Worm (Caenorhabditis elegans): ENCODE data around the gene C35D6.13.

C35D6.13 gene

DNA sequence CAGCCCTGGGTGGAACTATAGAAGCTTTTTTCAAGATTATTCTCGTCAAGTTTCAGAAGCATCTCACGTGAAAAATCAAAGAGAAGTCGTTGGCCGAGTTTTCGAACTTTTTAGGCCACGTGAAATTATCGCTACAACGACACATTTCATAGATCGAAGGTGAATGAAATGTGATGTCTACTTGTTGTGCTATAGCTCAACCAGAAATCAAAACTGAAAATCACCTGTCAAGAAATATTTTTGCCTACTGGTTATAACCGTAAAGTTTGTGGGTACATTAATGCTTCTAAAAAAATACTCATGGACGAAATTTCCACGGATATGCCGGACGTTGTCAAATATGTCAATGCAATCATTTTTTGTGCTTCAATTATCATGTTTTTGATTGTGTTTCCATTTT, 1.8 kb upstream of the C35D6.13 start, which contains the start of gene srz-38:
Gene srz-38, plus strand, starts transcription at position 301 of the 400 bp plus-strand sequence.
- TF ChIP-seq nhr-10 (tag; optimal IDR thresholded peaks at IDR 0.05) (no peak), elt-1 (tag; optimal IDR thresholded peaks at IDR 0.05) (no peak), nhr-129 (tag; optimal IDR thresholded peaks at IDR 0.05) (no peak), aly-2 (tag; optimal IDR thresholded peaks at IDR 0.05) (no peak), lin-11 (tag; optimal IDR thresholded peaks at IDR 0.05) (no peak), Y55F3AM.14 (GFP tag; optimal IDR thresholded peaks at IDR 0.05) (no peak), unc-39 (tag; optimal IDR thresholded peaks at IDR 0.05) (no peak), unc-55 (GFP tag; optimal IDR thresholded peaks at IDR 0.05) (no peak), crh-2 (tag; optimal IDR thresholded peaks at IDR 0.05) (no peak), ztf-4 (tag; optimal IDR thresholded peaks at IDR 0.05) (no peak), elt-3 (tag; optimal IDR thresholded peaks at IDR 0.05) (no peak), peb-1 (tag; optimal IDR thresholded peaks at IDR 0.05) (no peak)

DNA sequence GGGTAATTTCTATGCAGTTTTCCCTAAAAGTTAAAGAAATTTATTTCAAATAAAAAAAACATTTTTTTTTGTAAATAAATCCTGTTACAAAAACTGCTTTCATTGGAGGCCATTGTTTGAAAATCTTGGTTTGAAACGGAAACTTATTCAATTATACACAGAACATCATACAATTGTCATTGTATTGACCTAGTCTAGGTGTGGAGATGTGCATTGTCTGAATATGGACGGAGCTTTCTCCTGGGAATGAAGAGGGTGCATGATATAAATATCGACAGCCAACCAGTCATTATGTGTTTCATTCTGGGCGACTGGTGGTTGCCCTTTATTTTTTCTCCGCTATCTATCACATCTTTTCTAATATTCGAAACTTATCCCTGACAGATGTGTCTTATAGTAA, 9.7 kb downstream of the C35D6.13 start, which contains the start of gene C35D6.3:
Gene C35D6.3, plus strand, starts transcription at position 301 of the 400 bp plus-strand sequence.
- TF ChIP-seq aly-2 (tag; optimal IDR thresholded peaks at IDR 0.05) (no peak), nhr-77 (tag; optimal IDR thresholded peaks at IDR 0.05) (no peak), nhr-237 (tag; optimal IDR thresholded peaks at IDR 0.05) (no peak), lin-11 (tag; optimal IDR thresholded peaks at IDR 0.05) (no peak), mab-5 (tag; optimal IDR thresholded peaks at IDR 0.05) (no peak), nhr-10 (tag; optimal IDR thresholded peaks at IDR 0.05) (no peak), nhr-21 (tag; optimal IDR thresholded peaks at IDR 0.05) (no peak), skn-1 (tag; optimal IDR thresholded peaks at IDR 0.05) (no peak)

DNA sequence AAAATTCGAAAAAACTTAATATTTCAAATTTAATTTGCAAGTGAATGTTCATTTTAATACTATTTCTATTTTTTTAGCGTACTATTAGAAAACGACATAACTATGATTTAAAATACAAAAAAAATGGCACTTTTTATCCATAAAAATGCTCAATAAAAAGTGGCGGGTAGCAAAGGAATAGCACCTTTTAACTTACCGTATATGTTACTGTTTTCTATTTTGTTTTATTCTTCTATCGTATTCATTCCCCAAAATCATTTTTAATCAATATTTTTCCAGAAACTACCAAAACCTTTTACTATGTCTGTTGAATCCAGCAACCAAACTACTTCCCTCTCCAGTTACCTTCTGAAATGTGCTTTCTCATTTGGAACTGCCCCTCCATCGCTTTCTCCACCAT, 13.9 kb downstream of the C35D6.13 start, which contains the start of gene C35D6.4:
Gene C35D6.4, plus strand, starts transcription at position 301 of the 400 bp plus-strand sequence.
- no peak for TF ChIP-seq dmd-4 (tag; optimal IDR thresholded peaks at IDR 0.05)
- TF ChIP-seq ama-1 (optimal IDR thresholded peaks at IDR 0.05) = no peak
- no peak for TF ChIP-seq ztf-4 (tag; optimal IDR thresholded peaks at IDR 0.05)
- TF ChIP-seq sem-4 (tag; optimal IDR thresholded peaks at IDR 0.05) = no peak
- no peak for TF ChIP-seq nhr-129 (tag; optimal IDR thresholded peaks at IDR 0.05)
- no peak for TF ChIP-seq nhr-23 (tag; optimal IDR thresholded peaks at IDR 0.05)

DNA sequence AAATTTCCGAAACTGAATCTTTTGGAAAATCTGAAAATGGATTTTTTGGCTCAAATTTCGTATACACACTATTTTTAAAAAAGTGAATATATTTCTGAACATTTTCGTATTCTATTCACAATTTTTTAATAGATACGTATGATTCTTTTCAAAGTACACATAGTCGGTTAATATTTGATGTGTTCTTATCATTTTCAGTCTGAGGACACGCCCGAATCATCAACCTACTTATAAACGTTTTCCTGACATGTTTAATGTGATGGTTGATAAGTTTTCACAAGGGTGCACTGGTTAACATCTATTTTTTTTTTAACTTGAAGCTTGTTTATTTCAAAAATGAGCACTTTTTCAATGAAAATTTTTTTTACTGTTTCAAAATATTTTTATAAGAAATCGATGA, 27.8 kb downstream of the C35D6.13 start:
- TF ChIP-seq dmd-4 (tag; optimal IDR thresholded peaks at IDR 0.05) (no peak), nhr-25 (tag; optimal IDR thresholded peaks at IDR 0.05) (no peak), sem-4 (tag; optimal IDR thresholded peaks at IDR 0.05) (no peak), unc-55 (GFP tag; optimal IDR thresholded peaks at IDR 0.05) (no peak), mdl-1 (tag; optimal IDR thresholded peaks at IDR 0.05) (no peak)

DNA sequence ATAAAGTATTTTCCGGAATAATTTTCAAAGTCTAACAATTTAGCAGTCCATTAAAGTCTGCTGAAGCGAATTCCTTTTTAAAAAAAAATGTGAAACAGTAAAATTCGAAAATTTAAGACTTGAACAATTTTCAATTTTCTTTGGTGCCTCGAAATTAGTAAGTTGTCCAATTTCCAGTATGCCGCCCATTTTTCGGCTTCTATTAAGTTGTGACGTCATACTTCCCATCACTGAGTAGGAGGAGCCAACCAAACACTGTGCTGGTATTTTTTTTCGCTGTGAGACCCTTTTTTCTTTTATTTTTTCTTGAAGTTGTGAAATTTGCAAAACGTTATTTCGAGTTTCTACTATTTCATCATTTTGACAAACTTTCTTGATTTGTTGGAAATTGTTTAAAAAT, 33.8 kb downstream of the C35D6.13 start:
- TF ChIP-seq nhr-23 (tag; optimal IDR thresholded peaks at IDR 0.05) (no peak), elt-3 (tag; optimal IDR thresholded peaks at IDR 0.05) (no peak), snpc-4 (tag; optimal IDR thresholded peaks at IDR 0.05) (no peak), ztf-11 (tag; optimal IDR thresholded peaks at IDR 0.05) (no peak), lin-39 (tag; optimal IDR thresholded peaks at IDR 0.05) (no peak), nhr-6 (tag; optimal IDR thresholded peaks at IDR 0.05) (no peak), C34F6.9 (tag; optimal IDR thresholded peaks at IDR 0.05) (no peak), nhr-129 (tag; optimal IDR thresholded peaks at IDR 0.05) (no peak), nhr-77 (tag; optimal IDR thresholded peaks at IDR 0.05) (no peak), blmp-1 (tag; optimal IDR thresholded peaks at IDR 0.05; ENCODE audit: insufficient read depth) (no peak), nhr-12 (tag; optimal IDR thresholded peaks at IDR 0.05) (no peak), nhr-25 (tag; optimal IDR thresholded peaks at IDR 0.05) (no peak), mdl-1 (tag; optimal IDR thresholded peaks at IDR 0.05) (no peak), alr-1 (tag; optimal IDR thresholded peaks at IDR 0.05) (no peak), lsy-2 (tag; optimal IDR thresholded peaks at IDR 0.05) (no peak), nhr-11 (tag; optimal IDR thresholded peaks at IDR 0.05) (no peak), unc-55 (GFP tag; optimal IDR thresholded peaks at IDR 0.05) (no peak)

DNA sequence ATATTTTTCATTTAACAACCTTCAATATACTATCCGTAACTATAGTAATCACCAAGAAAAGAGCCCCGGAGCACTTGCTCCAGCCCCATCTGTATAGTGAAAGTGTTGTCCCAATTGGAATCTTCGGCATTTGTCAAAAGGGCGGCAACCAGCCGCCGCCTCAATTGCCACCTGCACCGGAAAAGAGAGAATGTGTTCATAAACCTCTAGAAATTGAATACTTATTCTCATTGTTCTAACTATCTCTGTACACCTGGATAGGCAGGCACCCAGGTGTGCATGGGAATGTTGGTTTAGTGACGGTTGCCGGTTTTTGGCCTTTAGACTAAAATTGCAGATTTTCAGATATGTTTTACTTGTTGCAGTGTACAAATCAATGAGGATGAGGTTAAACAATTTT, 41.1 kb downstream of the C35D6.13 start:
- TF ChIP-seq nhr-21 (tag; optimal IDR thresholded peaks at IDR 0.05) = no peak
- no peak for TF ChIP-seq sem-4 (tag; optimal IDR thresholded peaks at IDR 0.05)
- no peak for TF ChIP-seq ama-1 (optimal IDR thresholded peaks at IDR 0.05)

Data from whole organism, L2 larva.